Fruit fly (Drosophila melanogaster): ENCODE results near the gene CG1677.

The CG1677 gene

dm6 chrX:7368361-7368760, 37.2 kb downstream of the CG1677 start:
- TF ChIP-seq CG1620 (GFP tag; optimal IDR thresholded peaks at IDR 0.05) (no peak), Crg-1 (GFP tag; optimal IDR thresholded peaks at IDR 0.05) (no peak), CG7101 (tag; optimal IDR thresholded peaks at IDR 0.05) (no peak), cnc (optimal IDR thresholded peaks at IDR 0.05) (no peak), bab1 (GFP tag; optimal IDR thresholded peaks at IDR 0.05) (no peak), Hr96 (GFP tag; optimal IDR thresholded peaks at IDR 0.05) (no peak), toe (GFP tag; optimal IDR thresholded peaks at IDR 0.05) (no peak), CG5204 (GFP tag; optimal IDR thresholded peaks at IDR 0.05) (no peak), Mnt (GFP tag; optimal IDR thresholded peaks at IDR 0.05) (no peak), CG33017 (tag; optimal IDR thresholded peaks at IDR 0.05) (no peak), CG7045 (GFP tag; optimal IDR thresholded peaks at IDR 0.05) (no peak), tj (GFP tag; optimal IDR thresholded peaks at IDR 0.05) (no peak), ovo (GFP tag; optimal IDR thresholded peaks at IDR 0.05) (no peak), CG11617 (GFP tag; optimal IDR thresholded peaks at IDR 0.05) (no peak), pad (GFP tag; optimal IDR thresholded peaks at IDR 0.05) (no peak), cic (GFP tag; optimal IDR thresholded peaks at IDR 0.05) (no peak), kay (GFP tag; ENCODE audit: borderline replicate concordance) (no peak), CG14711 (tag; optimal IDR thresholded peaks at IDR 0.05) (no peak)

dm6 chrX:7358496-7358895, 47.1 kb downstream of the CG1677 start, which contains the start of gene CG1999:
TSS of gene CG1999 (plus strand) at chrX:7358796.
- TF ChIP-seq CG14711 (tag; optimal IDR thresholded peaks at IDR 0.05) (no peak), CG33017 (tag; optimal IDR thresholded peaks at IDR 0.05) (no peak), bab1 (GFP tag; optimal IDR thresholded peaks at IDR 0.05) (no peak), kay (GFP tag; ENCODE audit: borderline replicate concordance) (no peak), Crg-1 (GFP tag; optimal IDR thresholded peaks at IDR 0.05) (no peak), CG7101 (tag; optimal IDR thresholded peaks at IDR 0.05) (no peak), cic (GFP tag; optimal IDR thresholded peaks at IDR 0.05) (no peak), toe (GFP tag; optimal IDR thresholded peaks at IDR 0.05) (no peak)

- TF ChIP-seq CG14711 (tag; optimal IDR thresholded peaks at IDR 0.05) = no peak
- TF ChIP-seq CG12768 (GFP tag; optimal IDR thresholded peaks at IDR 0.05) = no peak
- TF ChIP-seq CG11617 (GFP tag; optimal IDR thresholded peaks at IDR 0.05) = no peak
- TF ChIP-seq pad (GFP tag; optimal IDR thresholded peaks at IDR 0.05) = no peak
- no peak for TF ChIP-seq CG1620 (GFP tag; optimal IDR thresholded peaks at IDR 0.05)
- no peak for TF ChIP-seq Hr96 (GFP tag; optimal IDR thresholded peaks at IDR 0.05)
- no peak for TF ChIP-seq tj (GFP tag; optimal IDR thresholded peaks at IDR 0.05)
- TF ChIP-seq toe (GFP tag; optimal IDR thresholded peaks at IDR 0.05) = no peak
- no peak for TF ChIP-seq CG33017 (tag; optimal IDR thresholded peaks at IDR 0.05)
- no peak for TF ChIP-seq bab1 (GFP tag; optimal IDR thresholded peaks at IDR 0.05)
These were observed 55.6 kb downstream of the CG1677 start for dm6 chrX:7349963-7350362.

DNA sequence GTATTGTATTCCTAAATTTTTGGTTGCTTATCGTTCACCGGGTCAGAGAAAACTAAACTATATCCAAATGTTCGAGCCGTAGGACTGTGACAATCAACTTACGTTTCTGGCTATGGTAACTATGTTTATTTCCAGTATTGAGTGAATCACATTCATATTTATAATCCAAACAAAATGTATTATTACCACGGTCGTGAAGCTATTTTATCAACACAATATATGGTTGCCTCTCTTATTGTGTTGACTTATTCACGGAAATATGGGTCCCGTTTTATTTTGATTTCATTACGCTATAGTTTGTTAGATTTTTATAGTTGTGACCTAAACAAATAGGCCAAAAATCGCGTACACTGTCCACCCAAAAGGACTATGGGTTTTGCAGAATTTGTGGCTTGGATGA, 58.2 kb downstream of the CG1677 start, which contains the start of gene CG15034:
Gene CG15034, minus strand, starts transcription at position 101 of the 400 bp plus-strand sequence.
- TF ChIP-seq kay (GFP tag; ENCODE audit: borderline replicate concordance) = no peak
- no peak for TF ChIP-seq CG12768 (GFP tag; optimal IDR thresholded peaks at IDR 0.05)
- TF ChIP-seq Clk (GFP tag; optimal IDR thresholded peaks at IDR 0.05) = no peak
- no peak for TF ChIP-seq toe (GFP tag; optimal IDR thresholded peaks at IDR 0.05)
- TF ChIP-seq Mnt (GFP tag; optimal IDR thresholded peaks at IDR 0.05) = no peak
- no peak for TF ChIP-seq CG7045 (GFP tag; optimal IDR thresholded peaks at IDR 0.05)
- no peak for TF ChIP-seq CG33017 (tag; optimal IDR thresholded peaks at IDR 0.05)
- no peak for TF ChIP-seq CG11617 (GFP tag; optimal IDR thresholded peaks at IDR 0.05)

DNA sequence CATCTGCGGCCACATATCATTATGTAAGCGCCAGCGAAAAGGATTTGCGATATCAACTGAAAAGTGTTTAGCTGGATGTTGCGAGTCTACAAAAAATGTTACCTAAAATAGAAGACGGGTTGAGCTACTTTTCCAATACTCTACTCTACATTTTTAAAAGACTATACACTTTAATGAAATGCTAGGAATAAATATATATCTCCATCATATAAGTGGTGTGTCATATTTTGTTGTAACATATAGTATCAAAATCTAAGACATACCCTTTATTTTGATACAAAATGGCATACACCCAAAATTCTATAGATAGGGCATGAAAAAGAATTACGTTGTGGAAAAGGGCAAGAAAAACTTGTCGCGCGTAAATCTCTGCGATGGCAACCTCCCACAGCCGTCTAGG, 62.6 kb downstream of the CG1677 start:
- no peak for TF ChIP-seq Hr96 (GFP tag; optimal IDR thresholded peaks at IDR 0.05)
- no peak for TF ChIP-seq CG7101 (tag; optimal IDR thresholded peaks at IDR 0.05)
- no peak for TF ChIP-seq CG5204 (GFP tag; optimal IDR thresholded peaks at IDR 0.05)
- TF ChIP-seq bab1 (GFP tag; optimal IDR thresholded peaks at IDR 0.05) = no peak
- no peak for TF ChIP-seq cnc (optimal IDR thresholded peaks at IDR 0.05)
- no peak for TF ChIP-seq CG12768 (GFP tag; optimal IDR thresholded peaks at IDR 0.05)
- no peak for TF ChIP-seq Crg-1 (GFP tag; optimal IDR thresholded peaks at IDR 0.05)
- TF ChIP-seq toe (GFP tag; optimal IDR thresholded peaks at IDR 0.05) = no peak
- TF ChIP-seq tj (GFP tag; optimal IDR thresholded peaks at IDR 0.05) = no peak
- no peak for TF ChIP-seq CG14711 (tag; optimal IDR thresholded peaks at IDR 0.05)
- TF ChIP-seq pad (GFP tag; optimal IDR thresholded peaks at IDR 0.05) = no peak
- TF ChIP-seq Mnt (GFP tag; optimal IDR thresholded peaks at IDR 0.05) = no peak
- TF ChIP-seq CG7045 (GFP tag; optimal IDR thresholded peaks at IDR 0.05) = no peak
- no peak for TF ChIP-seq cic (GFP tag; optimal IDR thresholded peaks at IDR 0.05)
- no peak for TF ChIP-seq CG11617 (GFP tag; optimal IDR thresholded peaks at IDR 0.05)

dm6 chrX:7340667-7341066, 64.9 kb downstream of the CG1677 start:
- TF ChIP-seq CG1620 (GFP tag; optimal IDR thresholded peaks at IDR 0.05) (no peak), cic (GFP tag; optimal IDR thresholded peaks at IDR 0.05) (no peak), tj (GFP tag; optimal IDR thresholded peaks at IDR 0.05) (no peak), CG14711 (tag; optimal IDR thresholded peaks at IDR 0.05) (no peak), ovo (GFP tag; optimal IDR thresholded peaks at IDR 0.05) (no peak), Mnt (GFP tag; optimal IDR thresholded peaks at IDR 0.05) (no peak), pad (GFP tag; optimal IDR thresholded peaks at IDR 0.05) (no peak), Crg-1 (GFP tag; optimal IDR thresholded peaks at IDR 0.05) (no peak), CG12768 (GFP tag; optimal IDR thresholded peaks at IDR 0.05) (no peak), Clk (GFP tag; optimal IDR thresholded peaks at IDR 0.05) (no peak), bab1 (GFP tag; optimal IDR thresholded peaks at IDR 0.05) (no peak), CG11617 (GFP tag; optimal IDR thresholded peaks at IDR 0.05) (no peak), CG7045 (GFP tag; optimal IDR thresholded peaks at IDR 0.05) (no peak), kay (GFP tag; ENCODE audit: borderline replicate concordance) (no peak), CG5204 (GFP tag; optimal IDR thresholded peaks at IDR 0.05) (no peak), CG7101 (tag; optimal IDR thresholded peaks at IDR 0.05) (no peak), cnc (optimal IDR thresholded peaks at IDR 0.05) (no peak), Hr96 (GFP tag; optimal IDR thresholded peaks at IDR 0.05) (no peak), toe (GFP tag; optimal IDR thresholded peaks at IDR 0.05) (no peak), CG33017 (tag; optimal IDR thresholded peaks at IDR 0.05) (no peak)
